Fruit fly (Drosophila melanogaster) Kc167 (cell line): Measurements from ENCODE around the gene sll.

Source experiments
- Myc ChIP-seq: fragments of >200 bp; optimal IDR thresholded peaks from 2 replicates; lab custom pipeline; 2017; ENCODE audit warnings: missing external identifiers
- ttk ChIP-seq: sonication (Bioruptor generic); optimal IDR thresholded peaks from 2 replicates; lab custom pipeline; 2017; ENCODE audit warnings: missing external identifiers

- no peak for TF ChIP-seq ttk
- TF ChIP-seq Myc (lab: Kevin White, UChicago): no peak
Measured at dm6 chr3R:17588805-17589204, 17.1 kb upstream of the sll start.
